Fruit fly (Drosophila melanogaster) whole organism, embryonic: ENCODE results near the gene Rtc1.

Source experiments
- Atf-2 ChIP-seq: fragments of 200-800 bp; sonication (Bioruptor generic); optimal IDR thresholded peaks from 2 replicates; lab custom pipeline; 2016; ENCODE audit warnings: missing biosample characterization, missing genetic modification characterization
- BEAF-32 ChIP-seq: fragments of 200-800 bp; sonication (Bioruptor generic); optimal IDR thresholded peaks from 3 replicates; lab custom pipeline; 2017; ENCODE audit warnings: missing biosample characterization, missing genetic modification characterization, mild to moderate bottlenecking, moderate library complexity, missing genetic modification reagents
- BtbVII ChIP-seq: fragments of 200-800 bp; sonication (Bioruptor generic); optimal IDR thresholded peaks from 3 replicates; lab custom pipeline; 2017; ENCODE audit warnings: missing biosample characterization, mild to moderate bottlenecking, missing genetic modification characterization
- CG10565 ChIP-seq: fragments of 200-800 bp; sonication (Bioruptor generic); optimal IDR thresholded peaks from 3 replicates; lab custom pipeline; 2016; ENCODE audit warnings: missing biosample characterization, mild to moderate bottlenecking, missing genetic modification characterization
- CG12659 ChIP-seq: fragments of 200-800 bp; sonication (Bioruptor generic); optimal IDR thresholded peaks from 3 replicates; lab custom pipeline; 2017; ENCODE audit warnings: mild to moderate bottlenecking, missing biosample characterization, missing genetic modification reagents, missing genetic modification characterization
- CG13624 ChIP-seq: fragments of 200-800 bp; sonication (Bioruptor generic); optimal IDR thresholded peaks from 2 replicates; lab custom pipeline; 2016; ENCODE audit warnings: missing biosample characterization, missing genetic modification characterization
- CG13894 ChIP-seq: fragments of 200-800 bp; sonication (Bioruptor generic); optimal IDR thresholded peaks from 3 replicates; lab custom pipeline; 2018; ENCODE audit warnings: missing biosample characterization, mild to moderate bottlenecking, missing genetic modification characterization, moderate library complexity
- CG14710 ChIP-seq: fragments of 200-800 bp; sonication (Bioruptor generic); optimal IDR thresholded peaks from 3 replicates; lab custom pipeline; 2019; ENCODE audit warnings: missing biosample characterization, mild to moderate bottlenecking, missing genetic modification characterization, moderate library complexity
- CG15514 ChIP-seq: fragments of 200-800 bp; sonication (Bioruptor generic); optimal IDR thresholded peaks from 3 replicates; lab custom pipeline; 2017; ENCODE audit warnings: missing biosample characterization, missing genetic modification characterization, mild to moderate bottlenecking, moderate library complexity, missing genetic modification reagents
- CG16813 ChIP-seq: fragments of 200-800 bp; sonication (Bioruptor generic); IDR thresholded peaks from 3 replicates; pipeline ENCODE4 v1.3.6; 2022; ENCODE audit warnings: missing biosample characterization, missing genetic modification characterization; ENCODE audit not compliant: partially characterized antibody
- CG16863 ChIP-seq: fragments of 200-800 bp; sonication (Bioruptor generic); optimal IDR thresholded peaks from 3 replicates; lab custom pipeline; 2016; ENCODE audit warnings: missing biosample characterization, missing genetic modification characterization
- CG17829 ChIP-seq: fragments of 200-800 bp; optimal IDR thresholded peaks from 2 replicates; lab custom pipeline; 2019; ENCODE audit warnings: missing biosample characterization, mild to moderate bottlenecking, missing genetic modification characterization, moderate library complexity
- CG3065 ChIP-seq: fragments of 200-800 bp; sonication (Bioruptor generic); optimal IDR thresholded peaks from 2 replicates; lab custom pipeline; 2016; ENCODE audit warnings: missing biosample characterization, missing genetic modification characterization
- CG34224 ChIP-seq: fragments of 200-800 bp; sonication (Bioruptor generic); IDR thresholded peaks from 3 replicates; pipeline ENCODE4 v1.3.6; 2022; ENCODE audit warnings: missing biosample characterization, missing genetic modification characterization; ENCODE audit not compliant: partially characterized antibody
- CG3838 ChIP-seq: fragments of 200-800 bp; sonication (Bioruptor generic); optimal IDR thresholded peaks from 3 replicates; lab custom pipeline; 2016; ENCODE audit warnings: missing biosample characterization, missing genetic modification characterization
- CG4328 ChIP-seq: fragments of 200-800 bp; sonication (Bioruptor generic); optimal IDR thresholded peaks from 3 replicates; lab custom pipeline; 2017; ENCODE audit warnings: missing biosample characterization, missing genetic modification reagents, missing genetic modification characterization
- CG4617 ChIP-seq: fragments of 200-800 bp; sonication (Bioruptor generic); optimal IDR thresholded peaks from 3 replicates; lab custom pipeline; 2016; ENCODE audit warnings: missing biosample characterization, missing genetic modification characterization, borderline replicate concordance
- CG5953 ChIP-seq: fragments of 200-800 bp; sonication (Bioruptor generic); IDR thresholded peaks from 2 replicates; pipeline ENCODE4 v1.3.6; 2022; ENCODE audit warnings: missing biosample characterization, missing genetic modification characterization
- CG6765 ChIP-seq: fragments of 200-800 bp; sonication (Bioruptor generic); optimal IDR thresholded peaks from 3 replicates; lab custom pipeline; 2017; ENCODE audit warnings: missing biosample characterization, mild to moderate bottlenecking, missing genetic modification characterization
- CG8388 ChIP-seq: fragments of 200-800 bp; sonication (Bioruptor generic); optimal IDR thresholded peaks from 2 replicates; lab custom pipeline; 2019; ENCODE audit warnings: missing biosample characterization, mild to moderate bottlenecking, missing genetic modification characterization, moderate library complexity
- CG9215 ChIP-seq: fragments of 200-800 bp; sonication (Bioruptor generic); IDR thresholded peaks from 2 replicates; pipeline ENCODE4 v1.3.6; 2022; ENCODE audit warnings: missing biosample characterization, missing genetic modification characterization
- CG9932 ChIP-seq: fragments of 200-800 bp; sonication (Bioruptor generic); IDR thresholded peaks from 2 replicates; pipeline ENCODE4 v1.3.6; 2022; ENCODE audit warnings: missing biosample characterization, missing genetic modification characterization
- Chrac-16 ChIP-seq: fragments of 200-800 bp; sonication (Bioruptor generic); optimal IDR thresholded peaks from 3 replicates; lab custom pipeline; 2016; ENCODE audit warnings: missing biosample characterization, missing genetic modification characterization
- Doc2 ChIP-seq: fragments of 200-800 bp; sonication (Bioruptor generic); IDR thresholded peaks from 2 replicates; pipeline ENCODE4 v1.3.6; 2022; ENCODE audit warnings: missing biosample characterization, missing genetic modification characterization
- Elba2 ChIP-seq: fragments of 200-800 bp; sonication (Bioruptor generic); optimal IDR thresholded peaks from 3 replicates; lab custom pipeline; 2016; ENCODE audit warnings: missing biosample characterization, missing genetic modification characterization
- HmgZ ChIP-seq: fragments of 200-800 bp; sonication (Bioruptor generic); optimal IDR thresholded peaks from 2 replicates; lab custom pipeline; 2018; ENCODE audit warnings: missing biosample characterization, mild to moderate bottlenecking, missing genetic modification characterization
- Hmr ChIP-seq: fragments of 200-800 bp; sonication (Bioruptor generic); optimal IDR thresholded peaks from 3 replicates; lab custom pipeline; 2017; ENCODE audit warnings: mild to moderate bottlenecking, missing biosample characterization, missing genetic modification reagents, missing genetic modification characterization
- Nf-YC ChIP-seq: fragments of 200-800 bp; optimal IDR thresholded peaks from 3 replicates; lab custom pipeline; 2019; ENCODE audit warnings: missing biosample characterization, mild to moderate bottlenecking, missing genetic modification characterization, moderate library complexity
- Opbp ChIP-seq: fragments of 200-800 bp; sonication (Bioruptor generic); IDR thresholded peaks from 3 replicates; pipeline ENCODE4 v1.3.6; 2022; ENCODE audit warnings: missing biosample characterization, missing genetic modification characterization; ENCODE audit not compliant: partially characterized antibody
- Optix ChIP-seq: fragments of 200-800 bp; sonication (Bioruptor generic); IDR thresholded peaks from 3 replicates; pipeline ENCODE4 v1.3.6; 2022; ENCODE audit warnings: missing biosample characterization, missing genetic modification characterization
- Sin3A ChIP-seq: fragments of >200 bp; optimal IDR thresholded peaks from 2 replicates; lab custom pipeline; 2018
- Spps ChIP-seq: fragments of 200-800 bp; sonication (Bioruptor generic); optimal IDR thresholded peaks from 2 replicates; lab custom pipeline; 2018; ENCODE audit warnings: missing biosample characterization, mild to moderate bottlenecking, missing genetic modification characterization
- Trl ChIP-seq, 3 experiments: fragments of >200 bp in 2 of 3; fragments of 200-800 bp in 1 of 3; sonication (Bioruptor generic) in 1 of 3; optimal IDR thresholded peaks; 2 replicates in 1 of 3; 3 replicates in 2 of 3; lab custom pipeline; 2016 to 2017; ENCODE audit warnings: missing biosample characterization in 1 of 3, missing genetic modification characterization in 1 of 3
- YL-1 ChIP-seq: fragments of 200-800 bp; sonication (Bioruptor generic); optimal IDR thresholded peaks from 3 replicates; lab custom pipeline; 2017; ENCODE audit warnings: missing biosample characterization, mild to moderate bottlenecking, missing genetic modification characterization
- bowl ChIP-seq: fragments of 200-800 bp; sonication (Bioruptor generic); IDR thresholded peaks from 2 replicates; pipeline ENCODE4 v1.3.6; 2022; ENCODE audit warnings: missing biosample characterization, missing genetic modification characterization
- chn ChIP-seq: fragments of 200-800 bp; sonication (Bioruptor generic); optimal IDR thresholded peaks from 2 replicates; lab custom pipeline; 2016; ENCODE audit warnings: missing biosample characterization, missing genetic modification characterization
- dpn ChIP-seq, 2 experiments: fragments of 200-800 bp; sonication (Bioruptor generic); optimal IDR thresholded peaks; 3 replicates each; lab custom pipeline; 2016; ENCODE audit warnings: missing biosample characterization in 2 of 2, missing genetic modification characterization in 2 of 2
- en ChIP-seq: fragments of 200-800 bp; sonication (Bioruptor generic); optimal IDR thresholded peaks from 2 replicates; lab custom pipeline; 2016; ENCODE audit warnings: missing biosample characterization, missing genetic modification characterization
- gem ChIP-seq: fragments of 200-800 bp; sonication (Bioruptor generic); optimal IDR thresholded peaks from 2 replicates; lab custom pipeline; 2019; ENCODE audit warnings: missing biosample characterization, mild to moderate bottlenecking, missing genetic modification characterization, moderate library complexity
- grau ChIP-seq: fragments of 200-800 bp; optimal IDR thresholded peaks from 3 replicates; lab custom pipeline; 2019; ENCODE audit warnings: missing biosample characterization, mild to moderate bottlenecking, missing genetic modification characterization, moderate library complexity
- inv ChIP-seq: fragments of 200-800 bp; sonication (Bioruptor generic); IDR thresholded peaks from 2 replicates; pipeline ENCODE4 v1.3.6; 2022; ENCODE audit warnings: missing biosample characterization, missing genetic modification characterization; ENCODE audit not compliant: partially characterized antibody
- nmo ChIP-seq: fragments of 200-800 bp; sonication (Bioruptor generic); optimal IDR thresholded peaks from 2 replicates; lab custom pipeline; 2018; ENCODE audit warnings: missing biosample characterization, mild to moderate bottlenecking, missing genetic modification characterization, moderate library complexity
- oc ChIP-seq: fragments of 200-800 bp; sonication (Bioruptor generic); optimal IDR thresholded peaks from 2 replicates; lab custom pipeline; 2018; ENCODE audit warnings: missing biosample characterization, mild to moderate bottlenecking, missing genetic modification characterization, moderate library complexity
- otp ChIP-seq: fragments of 200-800 bp; sonication (Bioruptor generic); IDR thresholded peaks from 3 replicates; pipeline ENCODE4, ENCODE4 v1.3.6; 2022; ENCODE audit warnings: missing biosample characterization, missing genetic modification characterization
- phol ChIP-seq: fragments of 200-800 bp; sonication (Bioruptor generic); optimal IDR thresholded peaks from 3 replicates; lab custom pipeline; 2018; ENCODE audit warnings: missing biosample characterization, mild to moderate bottlenecking, missing genetic modification characterization, moderate library complexity
- pita ChIP-seq: fragments of 200-800 bp; sonication (Bioruptor generic); optimal IDR thresholded peaks from 2 replicates; lab custom pipeline; 2017; ENCODE audit warnings: missing biosample characterization, mild to moderate bottlenecking, missing genetic modification characterization
- pzg ChIP-seq: fragments of 200-800 bp; sonication (Bioruptor generic); optimal IDR thresholded peaks from 3 replicates; lab custom pipeline; 2018; ENCODE audit warnings: missing biosample characterization, mild to moderate bottlenecking, missing genetic modification characterization, moderate library complexity
- row ChIP-seq: fragments of 200-800 bp; sonication (Bioruptor generic); IDR thresholded peaks from 3 replicates; pipeline ENCODE4 v1.3.6; 2022; ENCODE audit warnings: missing biosample characterization, missing genetic modification characterization
- wek ChIP-seq: fragments of 200-800 bp; sonication (Bioruptor generic); optimal IDR thresholded peaks from 3 replicates; lab custom pipeline; 2018; ENCODE audit warnings: missing biosample characterization, mild to moderate bottlenecking, missing genetic modification characterization, moderate library complexity

Rtc1 gene

dm6 chrX:13744599-13745052 lies 12.4 kb upstream of the Rtc1 start, which contains the start of gene Grip91 (continued):
- TF ChIP-seq Hmr (GFP tag; lab: Kevin White, UChicago) (peak; percentile 31), CG5953 (GFP tag; lab: Robert Waterston, UW) (no peak), pita (GFP tag; lab: Kevin White, UChicago) (no peak), CG3838 (no peak), CG14710 (peak; percentile 100), CG13894 (tag; lab: Kevin White, UChicago) (peak; percentile 1), CG12659 (peak; percentile 74), pzg (GFP tag; lab: Kevin White, UChicago) (peak; percentile 83), Sin3A (lab: Kevin White, UChicago) (peak; percentile 93), row (GFP tag; lab: Robert Waterston, UW) (peak; percentile 60), CG16863 (GFP tag; lab: Kevin White, UChicago) (no peak), CG4617 (GFP tag; lab: Kevin White, UChicago) (peak; percentile 57), Elba2 (peak; percentile 87), inv (GFP tag; lab: Robert Waterston, UW) (0 out of 2 replicates have a peak, but pooled peaks have one; percentile 24), BtbVII (GFP tag; lab: Kevin White, UChicago) (no peak), oc (tag; lab: Kevin White, UChicago) (no peak), dpn (GFP tag; optimal IDR thresholded peaks at IDR 0.05; lab: Kevin White, UChicago) (no peak), BEAF-32 (GFP tag; lab: Kevin White, UChicago) (peak; percentile 52), nmo (GFP tag; lab: Kevin White, UChicago) (peak; percentile 54), CG10565 (GFP tag; lab: Kevin White, UChicago) (no peak), CG4328 (GFP tag; lab: Kevin White, UChicago) (no peak), chn (GFP tag; lab: Kevin White, UChicago) (no peak), CG6765 (GFP tag; lab: Kevin White, UChicago) (peak; percentile 6), CG9215 (0 out of 2 replicates have a peak, but pooled peaks have one; percentile 8), bowl (no peak), Nf-YC (tag; lab: Kevin White, UChicago) (peak; percentile 66), Atf-2 (no peak), Trl (optimal IDR thresholded peaks at IDR 0.05; lab: Kevin White, UChicago) (peak in 1 of 2 experiments; percentile 7), Trl (GFP tag; optimal IDR thresholded peaks at IDR 0.05; lab: Kevin White, UChicago) (no peak), CG16813 (GFP tag; lab: Robert Waterston, UW) (peak; percentile 45; the same call in 1 of the 3 replicates), CG13624 (GFP tag; lab: Kevin White, UChicago) (peak; percentile 22), Opbp (GFP tag; lab: Robert Waterston, UW) (peak; percentile 46; the same call in 1 of the 3 replicates), CG17829 (peak; percentile 33), Optix (GFP tag; lab: Robert Waterston, UW) (no peak), CG34224 (GFP tag; lab: Robert Waterston, UW) (peak; percentile 42; the same call in 1 of the 3 replicates), phol (peak; percentile 78), CG15514 (peak; percentile 75), CG9932 (GFP tag; lab: Robert Waterston, UW) (peak; percentile 10; the same call in 1 of the 2 replicates), grau (tag; lab: Kevin White, UChicago) (peak; percentile 6), HmgZ (tag; lab: Kevin White, UChicago) (peak; percentile 41), otp (no peak), CG8388 (GFP tag; lab: Kevin White, UChicago) (no peak), en (GFP tag; lab: Kevin White, UChicago) (no peak), YL-1 (peak; percentile 79), wek (GFP tag; lab: Kevin White, UChicago) (no peak), Chrac-16 (GFP tag; lab: Kevin White, UChicago) (no peak), gem (tag; lab: Kevin White, UChicago) (peak; percentile 10), CG3065 (GFP tag; lab: Kevin White, UChicago) (no peak), Doc2 (GFP tag; lab: Robert Waterston, UW) (no peak), Spps (tag; lab: Kevin White, UChicago) (no peak)
